2 fruit fly cellular contexts compared by ENCODE assay signal in the genomic region with DNA sequence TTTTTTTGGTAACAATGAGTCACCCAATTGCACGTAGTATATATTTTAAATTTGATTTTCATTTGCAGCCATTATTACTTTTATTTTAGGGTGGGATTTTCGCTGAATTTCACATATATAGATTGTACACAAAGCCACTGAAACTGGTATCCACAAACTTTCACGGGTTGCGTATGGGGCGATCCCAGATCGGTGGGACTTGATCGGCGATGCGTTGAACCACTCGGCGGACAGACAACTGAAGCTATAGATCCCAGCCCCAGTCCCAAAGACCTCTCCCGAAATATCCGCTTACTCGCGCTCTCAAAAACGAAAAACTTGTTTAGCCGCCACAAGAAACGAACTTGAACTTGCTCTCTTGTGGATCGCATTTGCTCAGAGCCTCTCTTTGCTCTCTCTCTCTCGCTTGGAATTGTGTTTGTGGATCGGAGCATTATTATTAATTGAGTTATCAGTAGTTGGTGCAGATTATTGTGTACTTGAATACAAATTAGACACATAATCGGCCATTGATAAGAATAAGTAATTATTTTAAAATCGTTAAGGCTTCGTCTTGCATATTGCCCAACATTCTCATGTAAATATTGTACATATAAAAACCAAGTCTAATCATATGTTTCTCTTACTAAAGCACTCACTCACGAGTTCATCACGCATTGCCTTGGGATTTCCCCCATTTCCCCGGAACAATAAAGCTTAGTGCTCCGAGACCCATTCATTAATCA.
TF ChIP-seq lines count a peak whose summit lies in the region.

Gene Cad96Ca (minus strand): TSS at position 242 of the 725 bp plus-strand sequence.

TF ChIP-seq in whole organism, embryonic, 481 proteins besides CTCF, POLR2A, EP300 and RAD21 (continued from another document):
- peak; percentile 4 for TF ChIP-seq CG17568 (GFP tag; optimal IDR thresholded peaks at IDR 0.05; lab: Kevin White, UChicago)
- TF ChIP-seq pho (GFP tag; optimal IDR thresholded peaks at IDR 0.05; lab: Kevin White, UChicago) = no peak
- no peak for TF ChIP-seq Dfd (GFP tag; optimal IDR thresholded peaks at IDR 0.05; lab: Kevin White, UChicago)
- TF ChIP-seq dpn (GFP tag; optimal IDR thresholded peaks at IDR 0.05; lab: Kevin White, UChicago) = no peak
- TF ChIP-seq yki (optimal IDR thresholded peaks at IDR 0.05; lab: Kevin White, UChicago) = peak; percentile 66
- 0 out of 2 replicates have a peak, but pooled peaks have one; percentile 14 for TF ChIP-seq sob (GFP tag; IDR thresholded peaks at IDR 0.05; lab: Robert Waterston, UW)
- TF ChIP-seq vvl (GFP tag; IDR thresholded peaks at IDR 0.05; lab: Robert Waterston, UW) = peak; percentile 53; the same call in 1 of the 2 replicates
- peak; percentile 45; the same call in 1 of the 2 replicates for TF ChIP-seq CG32532 (GFP tag; IDR thresholded peaks at IDR 0.05; lab: Robert Waterston, UW)
- TF ChIP-seq CG18011 (GFP tag; optimal IDR thresholded peaks at IDR 0.05; lab: Kevin White, UChicago) = peak; percentile 46
- TF ChIP-seq CG1233 (GFP tag; optimal IDR thresholded peaks at IDR 0.05; lab: Kevin White, UChicago) = no peak
- no peak for TF ChIP-seq Stat92E (GFP tag; optimal IDR thresholded peaks at IDR 0.05; lab: Kevin White, UChicago)
- no peak for TF ChIP-seq CG11456 (GFP tag; IDR thresholded peaks at IDR 0.05; lab: Robert Waterston, UW)

TF ChIP-seq in whole organism, prepupa, 60 proteins besides CTCF, POLR2A, EP300 and RAD21 (continued from another document):
- TF ChIP-seq CG6792 (GFP tag; optimal IDR thresholded peaks at IDR 0.05; lab: Kevin White, UChicago) (no peak), Eip93F (GFP tag; optimal IDR thresholded peaks at IDR 0.05; lab: Kevin White, UChicago) (no peak), CG15336 (GFP tag; IDR thresholded peaks at IDR 0.05; lab: Robert Waterston, UW) (no peak), Gug (GFP tag; IDR thresholded peaks at IDR 0.05; lab: Robert Waterston, UW) (no peak), net (GFP tag; optimal IDR thresholded peaks at IDR 0.05; lab: Kevin White, UChicago) (no peak), OdsH (GFP tag; optimal IDR thresholded peaks at IDR 0.05; lab: Kevin White, UChicago) (no peak), fd85E (GFP tag; optimal IDR thresholded peaks at IDR 0.05; lab: Kevin White, UChicago) (no peak), CG8632 (GFP tag; optimal IDR thresholded peaks at IDR 0.05; lab: Kevin White, UChicago) (no peak), CG6276 (GFP tag; optimal IDR thresholded peaks at IDR 0.05; lab: Kevin White, UChicago) (no peak), cyc (GFP tag; optimal IDR thresholded peaks at IDR 0.05; lab: Kevin White, UChicago) (no peak), CG4318 (GFP tag; optimal IDR thresholded peaks at IDR 0.05; lab: Kevin White, UChicago) (no peak), CG10631 (GFP tag; optimal IDR thresholded peaks at IDR 0.05; lab: Kevin White, UChicago) (no peak), svp (GFP tag; lab: Kevin White, UChicago) (no peak), CG1621 (tag; optimal IDR thresholded peaks at IDR 0.05; lab: Kevin White, UChicago) (peak; percentile 35), Eip78C (GFP tag; lab: Kevin White, UChicago) (no peak), CG8319 (GFP tag; optimal IDR thresholded peaks at IDR 0.05; lab: Kevin White, UChicago) (no peak), CG6163 (GFP tag; IDR thresholded peaks at IDR 0.05; lab: Robert Waterston, UW) (0 out of 3 replicates have a peak, but pooled peaks have one; percentile 15), CG6808 (GFP tag; optimal IDR thresholded peaks at IDR 0.05; lab: Kevin White, UChicago) (no peak), CG3919 (GFP tag; optimal IDR thresholded peaks at IDR 0.05; lab: Kevin White, UChicago) (no peak), CG11902 (GFP tag; optimal IDR thresholded peaks at IDR 0.05; lab: Kevin White, UChicago) (no peak), Hr38 (GFP tag; optimal IDR thresholded peaks at IDR 0.05; lab: Kevin White, UChicago) (no peak), CG32006 (GFP tag; optimal IDR thresholded peaks at IDR 0.05; lab: Kevin White, UChicago) (no peak), Met (GFP tag; optimal IDR thresholded peaks at IDR 0.05; lab: Kevin White, UChicago) (no peak), fkh (GFP tag; optimal IDR thresholded peaks at IDR 0.05; lab: Kevin White, UChicago) (no peak), CG3032 (tag; optimal IDR thresholded peaks at IDR 0.05; lab: Kevin White, UChicago) (no peak), CG16779 (tag; optimal IDR thresholded peaks at IDR 0.05; lab: Kevin White, UChicago) (no peak), Hr39 (GFP tag; optimal IDR thresholded peaks at IDR 0.05; lab: Kevin White, UChicago) (no peak), CG34406 (GFP tag; optimal IDR thresholded peaks at IDR 0.05; lab: Kevin White, UChicago) (no peak), Sox14 (GFP tag; optimal IDR thresholded peaks at IDR 0.05; lab: Kevin White, UChicago) (no peak), CG11762 (GFP tag; optimal IDR thresholded peaks at IDR 0.05; lab: Kevin White, UChicago; ENCODE audit: insufficient read depth) (no peak)
